Worm (Caenorhabditis elegans): ENCODE measurements around the gene pges-2.

DNA sequence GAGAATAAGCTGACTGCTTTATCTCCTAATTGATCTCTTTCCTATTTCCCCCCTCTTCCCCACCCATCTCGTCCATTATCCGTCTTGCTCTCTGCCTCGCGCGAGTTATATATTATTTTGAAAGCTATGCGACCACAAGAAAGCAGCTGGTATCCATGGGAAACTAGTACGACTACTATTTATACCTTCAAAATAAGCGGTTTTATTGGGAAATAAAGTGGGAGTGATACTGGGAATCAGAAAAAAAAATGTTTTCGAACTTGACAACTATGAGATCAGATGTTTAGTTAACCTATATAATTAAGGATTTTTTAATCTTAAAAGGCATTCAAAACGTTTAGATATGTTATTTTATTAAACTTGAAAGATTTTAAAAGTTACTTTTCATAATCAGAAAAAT, 27.9 kb downstream of the pges-2 start:
- TF ChIP-seq flt-1 (GFP tag; IDR thresholded peaks at IDR 0.05) (no peak), klf-2 (GFP tag; conservative IDR thresholded peaks at IDR 0.05) (no peak), T22C8.4 (GFP tag; IDR thresholded peaks at IDR 0.05) (no peak), cog-1 (tag; optimal IDR thresholded peaks at IDR 0.05) (no peak), tab-1 (GFP tag; IDR thresholded peaks at IDR 0.05) (no peak)
